Fruit fly (Drosophila melanogaster) whole organism, embryonic: ENCODE data around the gene Cyp4d14.

Experiments used
- B-H1 ChIP-seq: fragments of 200-800 bp; sonication (Bioruptor generic); IDR thresholded peaks from 3 replicates; pipeline ENCODE4 v1.3.6; 2022; ENCODE audit warnings: missing biosample characterization, missing genetic modification characterization
- CG10979 ChIP-seq: fragments of 200-800 bp; sonication (Bioruptor generic); optimal IDR thresholded peaks from 2 replicates; lab custom pipeline; 2018; ENCODE audit warnings: missing biosample characterization, mild to moderate bottlenecking, missing genetic modification characterization, moderate library complexity
- CG11456 ChIP-seq: fragments of 200-800 bp; sonication (Bioruptor generic); IDR thresholded peaks from 3 replicates; pipeline ENCODE4 v1.3.6; 2022; ENCODE audit warnings: missing biosample characterization, missing genetic modification characterization
- CG12104 ChIP-seq: fragments of 200-800 bp; sonication (Bioruptor generic); optimal IDR thresholded peaks from 3 replicates; lab custom pipeline; 2016; ENCODE audit warnings: missing biosample characterization, missing genetic modification characterization
- CG13424 ChIP-seq: fragments of 200-800 bp; sonication (Bioruptor generic); optimal IDR thresholded peaks from 2 replicates; lab custom pipeline; 2019; ENCODE audit warnings: missing biosample characterization, mild to moderate bottlenecking, missing genetic modification characterization, moderate library complexity
- CG1602 ChIP-seq: fragments of 200-800 bp; sonication (Bioruptor generic); optimal IDR thresholded peaks from 3 replicates; lab custom pipeline; 2016; ENCODE audit warnings: missing biosample characterization, missing genetic modification characterization
- CG1603 ChIP-seq: fragments of 200-800 bp; sonication (Bioruptor generic); optimal IDR thresholded peaks from 2 replicates; lab custom pipeline; 2019; ENCODE audit warnings: missing biosample characterization, mild to moderate bottlenecking, missing genetic modification characterization, moderate library complexity
- CG16813 ChIP-seq: fragments of 200-800 bp; sonication (Bioruptor generic); IDR thresholded peaks from 3 replicates; pipeline ENCODE4 v1.3.6; 2022; ENCODE audit warnings: missing biosample characterization, missing genetic modification characterization; ENCODE audit not compliant: partially characterized antibody
- CG16863 ChIP-seq: fragments of 200-800 bp; sonication (Bioruptor generic); optimal IDR thresholded peaks from 3 replicates; lab custom pipeline; 2016; ENCODE audit warnings: missing biosample characterization, missing genetic modification characterization
- CG17361 ChIP-seq: fragments of 200-800 bp; sonication (Bioruptor generic); IDR thresholded peaks from 3 replicates; pipeline ENCODE4 v1.3.6; 2022; ENCODE audit warnings: missing biosample characterization, missing genetic modification characterization
- CG1792 ChIP-seq: fragments of 200-800 bp; sonication (Bioruptor generic); optimal IDR thresholded peaks from 2 replicates; lab custom pipeline; 2016; ENCODE audit warnings: missing biosample characterization, missing genetic modification characterization
- CG1832 ChIP-seq: fragments of 200-800 bp; sonication (Bioruptor generic); optimal IDR thresholded peaks from 2 replicates; lab custom pipeline; 2017; ENCODE audit warnings: missing biosample characterization, mild to moderate bottlenecking, missing genetic modification characterization, inconsistent platforms
- CG18599 ChIP-seq: fragments of 200-800 bp; sonication (Bioruptor generic); optimal IDR thresholded peaks from 3 replicates; lab custom pipeline; 2017; ENCODE audit warnings: missing biosample characterization, missing genetic modification characterization, mild to moderate bottlenecking, moderate library complexity, missing genetic modification reagents
- CG31224 ChIP-seq: fragments of 200-800 bp; sonication (Bioruptor generic); IDR thresholded peaks from 2 replicates; pipeline ENCODE4 v1.3.6; 2022; ENCODE audit warnings: missing biosample characterization, missing genetic modification characterization
- CG32532 ChIP-seq: fragments of 200-800 bp; sonication (Bioruptor generic); IDR thresholded peaks from 2 replicates; pipeline ENCODE4 v1.3.6; 2022; ENCODE audit warnings: missing biosample characterization, missing genetic modification characterization
- CG4404 ChIP-seq: fragments of 200-800 bp; sonication (Bioruptor generic); IDR thresholded peaks from 2 replicates; pipeline ENCODE4 v1.3.6; 2022; ENCODE audit warnings: missing biosample characterization, missing genetic modification characterization
- CG4424 ChIP-seq: fragments of 200-800 bp; sonication (Bioruptor generic); optimal IDR thresholded peaks from 3 replicates; lab custom pipeline; 2016; ENCODE audit warnings: missing biosample characterization, missing genetic modification characterization
- CG4730 ChIP-seq: fragments of 200-800 bp; sonication (Bioruptor generic); IDR thresholded peaks from 2 replicates; pipeline ENCODE4 v1.3.6; 2022; ENCODE audit warnings: missing biosample characterization, missing genetic modification characterization
- CG4820 ChIP-seq: fragments of 200-800 bp; sonication (Bioruptor generic); optimal IDR thresholded peaks from 3 replicates; lab custom pipeline; 2016; ENCODE audit warnings: missing biosample characterization, missing genetic modification characterization
- CG6854 ChIP-seq: fragments of 200-800 bp; sonication (Bioruptor generic); optimal IDR thresholded peaks from 3 replicates; lab custom pipeline; 2017; ENCODE audit warnings: missing biosample characterization, mild to moderate bottlenecking, missing genetic modification characterization
- CG7372 ChIP-seq: fragments of 200-800 bp; sonication (Bioruptor generic); IDR thresholded peaks from 2 replicates; pipeline ENCODE4 v1.3.6; 2022; ENCODE audit warnings: missing biosample characterization, missing genetic modification characterization
- CG7786 ChIP-seq: fragments of 200-800 bp; sonication (Bioruptor generic); optimal IDR thresholded peaks from 2 replicates; lab custom pipeline; 2016; ENCODE audit warnings: missing biosample characterization, missing genetic modification characterization
- CG7987 ChIP-seq: fragments of 200-800 bp; sonication (Bioruptor generic); optimal IDR thresholded peaks from 2 replicates; lab custom pipeline; 2018; ENCODE audit warnings: missing biosample characterization, mild to moderate bottlenecking, missing genetic modification characterization, moderate library complexity
- CrebB ChIP-seq: fragments of 200-800 bp; sonication (Bioruptor generic); optimal IDR thresholded peaks from 3 replicates; lab custom pipeline; 2018; ENCODE audit warnings: missing biosample characterization, mild to moderate bottlenecking, missing genetic modification characterization
- H2.0 ChIP-seq: fragments of 200-800 bp; sonication (Bioruptor generic); IDR thresholded peaks from 2 replicates; pipeline ENCODE4 v1.3.6; 2022; ENCODE audit warnings: missing biosample characterization, missing genetic modification characterization
- HLHmδ ChIP-seq: fragments of 200-800 bp; sonication (Bioruptor generic); optimal IDR thresholded peaks from 2 replicates; lab custom pipeline; 2018; ENCODE audit warnings: missing biosample characterization, mild to moderate bottlenecking, missing genetic modification characterization, moderate library complexity
- Hmr ChIP-seq: fragments of 200-800 bp; sonication (Bioruptor generic); optimal IDR thresholded peaks from 3 replicates; lab custom pipeline; 2017; ENCODE audit warnings: mild to moderate bottlenecking, missing biosample characterization, missing genetic modification reagents, missing genetic modification characterization
- NFAT ChIP-seq: fragments of 200-800 bp; sonication (Bioruptor generic); IDR thresholded peaks from 2 replicates; pipeline ENCODE4 v1.3.6; 2022; ENCODE audit warnings: missing biosample characterization, missing genetic modification characterization
- Ptx1 ChIP-seq: fragments of 200-800 bp; sonication (Bioruptor generic); IDR thresholded peaks from 2 replicates; pipeline ENCODE4 v1.3.6; 2022; ENCODE audit warnings: missing biosample characterization, missing genetic modification characterization
- Ssrp ChIP-seq: fragments of 200-800 bp; sonication (Bioruptor generic); optimal IDR thresholded peaks from 2 replicates; lab custom pipeline; 2018; ENCODE audit warnings: missing biosample characterization, mild to moderate bottlenecking, missing genetic modification characterization, moderate library complexity
- Vsx1 ChIP-seq: fragments of 200-800 bp; sonication (Bioruptor generic); optimal IDR thresholded peaks from 2 replicates; lab custom pipeline; 2017; ENCODE audit warnings: missing biosample characterization, mild to moderate bottlenecking, missing genetic modification characterization, missing genetic modification reagents
- ab ChIP-seq: fragments of 200-800 bp; sonication (Bioruptor generic); optimal IDR thresholded peaks from 2 replicates; lab custom pipeline; 2016; ENCODE audit warnings: missing biosample characterization, missing genetic modification characterization
- ash1 ChIP-seq: fragments of 200-800 bp; sonication (Bioruptor generic); optimal IDR thresholded peaks from 2 replicates; lab custom pipeline; 2018; ENCODE audit warnings: missing biosample characterization, mild to moderate bottlenecking, missing genetic modification characterization
- cad ChIP-seq: fragments of >200 bp; optimal IDR thresholded peaks from 2 replicates; lab custom pipeline; 2017; ENCODE audit warnings: missing biosample characterization, missing genetic modification characterization
- chif ChIP-seq, 2 experiments: fragments of 200-800 bp; sonication (Bioruptor generic); optimal IDR thresholded peaks; 3 replicates each; lab custom pipeline; 2016; ENCODE audit warnings: missing biosample characterization in 2 of 2, missing genetic modification characterization in 2 of 2
- cwo ChIP-seq: fragments of 200-800 bp; sonication (Bioruptor generic); optimal IDR thresholded peaks from 3 replicates; lab custom pipeline; 2017; ENCODE audit warnings: missing biosample characterization, missing genetic modification characterization, mild to moderate bottlenecking, moderate library complexity, missing genetic modification reagents
- dmrt99B ChIP-seq: fragments of 200-800 bp; sonication (Bioruptor generic); optimal IDR thresholded peaks from 2 replicates; lab custom pipeline; 2018; ENCODE audit warnings: missing biosample characterization, mild to moderate bottlenecking, missing genetic modification characterization, moderate library complexity
- fd102C ChIP-seq: fragments of 200-800 bp; sonication (Bioruptor generic); optimal IDR thresholded peaks from 2 replicates; lab custom pipeline; 2018; ENCODE audit warnings: missing biosample characterization, mild to moderate bottlenecking, missing genetic modification characterization, moderate library complexity
- gfzf ChIP-seq: fragments of 200-800 bp; sonication (Bioruptor generic); optimal IDR thresholded peaks from 2 replicates; lab custom pipeline; 2016; ENCODE audit warnings: missing biosample characterization, mild to moderate bottlenecking, missing genetic modification characterization, moderate library complexity
- gt ChIP-seq: fragments of 200-800 bp; sonication (Bioruptor generic); IDR thresholded peaks from 2 replicates; pipeline ENCODE4 v1.3.6; 2022; ENCODE audit warnings: missing biosample characterization, missing genetic modification characterization
- org-1 ChIP-seq: fragments of 200-800 bp; sonication (Bioruptor generic); optimal IDR thresholded peaks from 2 replicates; lab custom pipeline; 2017; ENCODE audit warnings: missing biosample characterization, missing genetic modification characterization
- row ChIP-seq: fragments of 200-800 bp; sonication (Bioruptor generic); IDR thresholded peaks from 3 replicates; pipeline ENCODE4 v1.3.6; 2022; ENCODE audit warnings: missing biosample characterization, missing genetic modification characterization
- scrt ChIP-seq: fragments of 200-800 bp; sonication (Bioruptor generic); optimal IDR thresholded peaks from 2 replicates; lab custom pipeline; 2018; ENCODE audit warnings: missing biosample characterization, mild to moderate bottlenecking, missing genetic modification characterization, moderate library complexity
- sr ChIP-seq: fragments of 200-800 bp; sonication (Bioruptor generic); IDR thresholded peaks from 3 replicates; pipeline ENCODE4 v1.3.6; 2022; ENCODE audit warnings: missing biosample characterization, missing genetic modification characterization
- tup ChIP-seq: fragments of 200-800 bp; sonication (Bioruptor generic); optimal IDR thresholded peaks from 2 replicates; lab custom pipeline; 2016; ENCODE audit warnings: missing biosample characterization, mild to moderate bottlenecking, missing genetic modification characterization, moderate library complexity
- vnd ChIP-seq: fragments of 200-800 bp; sonication (Bioruptor generic); IDR thresholded peaks from 3 replicates; pipeline ENCODE4 v1.3.6; 2022; ENCODE audit warnings: missing biosample characterization, missing genetic modification characterization; ENCODE audit not compliant: partially characterized antibody
- wor ChIP-seq: fragments of 200-800 bp; sonication (Bioruptor generic); IDR thresholded peaks from 2 replicates; pipeline ENCODE4 v1.3.6; 2022; ENCODE audit warnings: missing biosample characterization, missing genetic modification characterization
- zf30C ChIP-seq: fragments of 200-800 bp; sonication (Bioruptor generic); optimal IDR thresholded peaks from 3 replicates; lab custom pipeline; 2018; ENCODE audit warnings: missing biosample characterization, mild to moderate bottlenecking, missing genetic modification characterization

The Cyp4d14 gene

dm6 chrX:2135868-2136787 lies 39.0 kb downstream of the Cyp4d14 start (continued):
- TF ChIP-seq NFAT (GFP tag; lab: Robert Waterston, UW) (0 out of 2 replicates have a peak, but pooled peaks have one; percentile 22), cwo (GFP tag; lab: Kevin White, UChicago) (peak; percentile 66), ash1 (GFP tag; lab: Kevin White, UChicago) (peak; percentile 20), CG6854 (GFP tag; lab: Kevin White, UChicago) (no peak), H2.0 (GFP tag; lab: Robert Waterston, UW) (peak; percentile 41), CG1832 (GFP tag; lab: Kevin White, UChicago) (no peak), CG13424 (tag; lab: Kevin White, UChicago) (peak; percentile 45), CG4404 (GFP tag; lab: Robert Waterston, UW) (peak; percentile 52), gfzf (GFP tag; lab: Kevin White, UChicago) (no peak), Ssrp (tag; lab: Kevin White, UChicago) (peak; percentile 20), CG4730 (GFP tag; lab: Robert Waterston, UW) (peak; percentile 54; the same call in 1 of the 2 replicates), row (GFP tag; lab: Robert Waterston, UW) (peak; percentile 76), CrebB (no peak), scrt (peak; percentile 26), CG1792 (GFP tag; lab: Kevin White, UChicago) (peak; percentile 17), CG10979 (tag; lab: Kevin White, UChicago) (no peak), CG18599 (GFP tag; lab: Kevin White, UChicago) (peak; percentile 52), gt (GFP tag; lab: Robert Waterston, UW) (no peak), B-H1 (GFP tag; lab: Robert Waterston, UW) (peak; percentile 11; the same call in 1 of the 3 replicates), chif (GFP tag; optimal IDR thresholded peaks at IDR 0.05; lab: Kevin White, UChicago) (peak in 1 of 2 experiments; percentile 42), Vsx1 (GFP tag; lab: Kevin White, UChicago) (peak; percentile 85), vnd (GFP tag; lab: Robert Waterston, UW) (0 out of 3 replicates have a peak, but pooled peaks have one; percentile 5), org-1 (peak; percentile 1), CG1602 (GFP tag; lab: Kevin White, UChicago) (no peak), tup (no peak), CG7987 (GFP tag; lab: Kevin White, UChicago) (no peak), fd102C (GFP tag; lab: Kevin White, UChicago) (no peak), HLHmδ (GFP tag; lab: Kevin White, UChicago) (peak; percentile 11), wor (GFP tag; lab: Robert Waterston, UW) (peak; percentile 28; the same call in 1 of the 2 replicates), sr (GFP tag; lab: Robert Waterston, UW) (0 out of 3 replicates have a peak, but pooled peaks have one; percentile 23), Hmr (GFP tag; lab: Kevin White, UChicago) (peak; percentile 50), CG11456 (GFP tag; lab: Robert Waterston, UW) (peak; percentile 15; the same call in 1 of the 3 replicates), Ptx1 (GFP tag; lab: Robert Waterston, UW) (peak; percentile 75), CG7786 (peak; percentile 33), cad (no peak), CG16863 (GFP tag; lab: Kevin White, UChicago) (peak; percentile 30), CG1603 (tag; lab: Kevin White, UChicago) (peak; percentile 47), zf30C (GFP tag; lab: Kevin White, UChicago) (peak; percentile 78), CG17361 (peak; percentile 24; the same call in 1 of the 3 replicates), CG32532 (GFP tag; lab: Robert Waterston, UW) (peak; percentile 57), CG16813 (GFP tag; lab: Robert Waterston, UW) (no peak), CG12104 (no peak), ab (peak; percentile 33), CG4820 (GFP tag; lab: Kevin White, UChicago) (peak; percentile 42), CG4424 (peak; percentile 48), CG7372 (GFP tag; lab: Robert Waterston, UW) (peak; percentile 49), CG31224 (GFP tag; lab: Robert Waterston, UW) (no peak), dmrt99B (peak; percentile 46)
